Worm (Caenorhabditis elegans): ENCODE data around the gene oat-1.

Gene oat-1

DNA sequence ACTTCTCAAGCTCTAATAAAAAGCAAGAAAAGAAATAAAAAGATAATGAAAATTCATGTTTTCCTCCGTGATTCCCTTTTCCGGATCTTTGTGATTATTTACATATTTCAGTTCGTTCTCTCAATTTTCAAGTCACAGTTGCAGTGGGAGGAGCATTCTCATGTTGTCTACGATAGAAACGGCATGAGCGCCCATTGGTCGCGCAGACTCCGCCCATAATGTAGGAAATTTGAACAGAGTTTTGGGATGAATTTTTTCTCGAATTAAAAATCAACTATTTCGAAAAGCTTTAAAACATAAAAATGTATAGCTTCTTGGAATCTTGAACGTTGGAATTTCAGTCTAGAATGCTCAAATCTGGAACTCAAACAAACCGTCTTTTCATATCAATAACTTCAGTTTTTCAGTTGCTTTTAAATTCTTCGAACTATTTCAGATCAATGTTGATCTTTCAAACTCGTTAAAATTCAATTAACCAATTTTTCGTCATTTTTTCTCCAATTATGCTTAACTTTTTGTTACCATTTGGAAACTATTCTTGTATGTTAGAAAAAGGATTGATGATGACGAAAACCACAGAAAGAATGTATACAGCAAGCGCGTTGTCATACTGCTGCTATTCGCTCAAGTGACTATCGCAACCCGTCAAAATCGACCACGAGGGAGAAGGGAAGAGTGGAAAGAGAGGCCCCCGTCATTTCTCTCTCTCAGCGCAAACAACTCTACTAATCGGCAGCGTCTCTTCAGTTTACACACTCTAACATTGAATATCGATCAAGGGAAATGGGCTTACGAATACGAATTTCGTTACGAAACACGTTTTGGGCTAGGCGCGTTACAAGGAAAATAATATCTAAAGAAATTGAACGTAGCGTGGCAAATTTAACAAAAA, 40.6 kb downstream of the oat-1 start:
- no peak for TF ChIP-seq unc-130 (GFP tag; optimal IDR thresholded peaks at IDR 0.05)
- peak; percentile 62; the same call in 1 of the 2 replicates for TF ChIP-seq lin-26 (GFP tag; IDR thresholded peaks at IDR 0.05)
- TF ChIP-seq hlh-12 (tag; optimal IDR thresholded peaks at IDR 0.05): no peak
- TF ChIP-seq madf-10 (tag; optimal IDR thresholded peaks at IDR 0.05): peak; percentile 8
- peak; percentile 36 for TF ChIP-seq ceh-27 (GFP tag; optimal IDR thresholded peaks at IDR 0.05)
- peak; percentile 0 for TF ChIP-seq ztf-22 (GFP tag; optimal IDR thresholded peaks at IDR 0.05)
- peak; percentile 80 for TF ChIP-seq Y56A3A.18 (GFP tag; IDR thresholded peaks at IDR 0.05)
- peak; percentile 34 for TF ChIP-seq dpff-1 (tag; optimal IDR thresholded peaks at IDR 0.05)
- no peak for TF ChIP-seq lag-1 (GFP tag; IDR thresholded peaks at IDR 0.05)
- TF ChIP-seq him-1 (tag; optimal IDR thresholded peaks at IDR 0.05): no peak
- TF ChIP-seq ceh-58 (GFP tag; IDR thresholded peaks at IDR 0.05): 0 out of 2 replicates have a peak, but pooled peaks have one; percentile 50
- TF ChIP-seq rec-8 (tag; optimal IDR thresholded peaks at IDR 0.05): no peak
- TF ChIP-seq snpc-1.3 (tag; optimal IDR thresholded peaks at IDR 0.05; ENCODE audit: insufficient read depth): peak; percentile 5
- peak; percentile 10; the same call in 1 of the 2 replicates for TF ChIP-seq C06A6.2 (GFP tag; conservative IDR thresholded peaks at IDR 0.05)
- TF ChIP-seq athp-1 (tag; optimal IDR thresholded peaks at IDR 0.05): peak; percentile 55
- TF ChIP-seq nhr-90 (tag; optimal IDR thresholded peaks at IDR 0.05): peak; percentile 31
- TF ChIP-seq ztf-6 (GFP tag; IDR thresholded peaks at IDR 0.05): no peak; the same call in 1 of the 2 replicates
- TF ChIP-seq F57C9.4 (tag; optimal IDR thresholded peaks at IDR 0.05): peak; percentile 52
- no peak for TF ChIP-seq F49E8.2 (tag; optimal IDR thresholded peaks at IDR 0.05; ENCODE audit: insufficient read depth)
- no peak for TF ChIP-seq nfya-2 (GFP tag; IDR thresholded peaks at IDR 0.05)
- peak; percentile 15 for TF ChIP-seq K12H6.12 (tag; optimal IDR thresholded peaks at IDR 0.05)
- no peak for TF ChIP-seq F57A8.1 (GFP tag; optimal IDR thresholded peaks at IDR 0.05)
- TF ChIP-seq sea-2 (GFP tag; IDR thresholded peaks at IDR 0.05): no peak
- peak; percentile 64 for TF ChIP-seq rcor-1 (GFP tag; IDR thresholded peaks at IDR 0.05)
- TF ChIP-seq F39B2.1 (GFP tag; IDR thresholded peaks at IDR 0.05): 0 out of 2 replicates have a peak, but pooled peaks have one; percentile 34
- no peak for TF ChIP-seq fkh-3 (tag; optimal IDR thresholded peaks at IDR 0.05)
- TF ChIP-seq hmg-20 (GFP tag; IDR thresholded peaks at IDR 0.05): peak; percentile 77
- TF ChIP-seq bed-1 (GFP tag; IDR thresholded peaks at IDR 0.05): no peak
- TF ChIP-seq F52B5.7 (tag; optimal IDR thresholded peaks at IDR 0.05): no peak
- TF ChIP-seq zfh-2 (GFP tag; conservative IDR thresholded peaks at IDR 0.05): no peak
- no peak for TF ChIP-seq ccch-3 (GFP tag; optimal IDR thresholded peaks at IDR 0.05)
- TF ChIP-seq xnd-1 (tag; optimal IDR thresholded peaks at IDR 0.05): no peak
- TF ChIP-seq hmg-1.2 (GFP tag; IDR thresholded peaks at IDR 0.05): peak; percentile 62
- TF ChIP-seq let-526 (GFP tag; IDR thresholded peaks at IDR 0.05): peak; percentile 62; the same call in 1 of the 2 replicates
- TF ChIP-seq F22D6.2 (tag; optimal IDR thresholded peaks at IDR 0.05): peak; percentile 12
- no peak for TF ChIP-seq F10E7.11 (tag; optimal IDR thresholded peaks at IDR 0.05)
- TF ChIP-seq ztf-25 (GFP tag; IDR thresholded peaks at IDR 0.05): 0 out of 2 replicates have a peak, but pooled peaks have one; percentile 14
- TF ChIP-seq D2030.7 (GFP tag; IDR thresholded peaks at IDR 0.05): no peak
- TF ChIP-seq aptf-2 (GFP tag; conservative IDR thresholded peaks at IDR 0.05): no peak
- TF ChIP-seq zim-3 (tag; optimal IDR thresholded peaks at IDR 0.05): peak; percentile 40
- no peak for TF ChIP-seq mes-4 (tag; optimal IDR thresholded peaks at IDR 0.05)
- no peak for TF ChIP-seq sdz-38 (tag; optimal IDR thresholded peaks at IDR 0.05)
- TF ChIP-seq nfyb-1 (GFP tag; IDR thresholded peaks at IDR 0.05): peak; percentile 95
- peak; percentile 63 for TF ChIP-seq tlf-1 (GFP tag; optimal IDR thresholded peaks at IDR 0.05)
- peak; percentile 52 for TF ChIP-seq attf-5 (GFP tag; optimal IDR thresholded peaks at IDR 0.05)
- no peak for TF ChIP-seq F23B12.7 (tag; optimal IDR thresholded peaks at IDR 0.05; ENCODE audit: insufficient read depth)
- no peak for TF ChIP-seq efl-1 (GFP tag; optimal IDR thresholded peaks at IDR 0.05)

All from whole organism, young adult.